Fruit fly (Drosophila melanogaster): Measurements from ENCODE around the gene Brd8.

Gene Brd8

dm6 chr3R:29222891-29223842 is at the start of gene Brd8, which contains the start of gene Cisd2 (continued):
- TF ChIP-seq CG14710 (tag; optimal IDR thresholded peaks at IDR 0.05) = peak; percentile 54
- peak; percentile 8 for TF ChIP-seq grau (tag; optimal IDR thresholded peaks at IDR 0.05)
- TF ChIP-seq CG6254 (GFP tag; optimal IDR thresholded peaks at IDR 0.05) = no peak
- peak; percentile 37 for TF ChIP-seq trem (tag; optimal IDR thresholded peaks at IDR 0.05)
- peak; percentile 96 for TF ChIP-seq ato (GFP tag; IDR thresholded peaks at IDR 0.05; ENCODE audit: partially characterized antibody)
- peak; percentile 81 for TF ChIP-seq Med (GFP tag)
- TF ChIP-seq scrt (GFP tag; optimal IDR thresholded peaks at IDR 0.05) = no peak
- peak; percentile 98 for TF ChIP-seq CG34224 (GFP tag; IDR thresholded peaks at IDR 0.05; ENCODE audit: partially characterized antibody)
- TF ChIP-seq pnt (GFP tag; optimal IDR thresholded peaks at IDR 0.05) = no peak
- peak; percentile 97 for TF ChIP-seq bbx (GFP tag; IDR thresholded peaks at IDR 0.05; ENCODE audit: partially characterized antibody)
- TF ChIP-seq CG3847 (GFP tag; IDR thresholded peaks at IDR 0.05) = no peak
- TF ChIP-seq CG10462 (GFP tag; optimal IDR thresholded peaks at IDR 0.05) = no peak
- peak; percentile 12 for TF ChIP-seq mirr (GFP tag; optimal IDR thresholded peaks at IDR 0.05)
- no peak for TF ChIP-seq CG32772 (GFP tag; IDR thresholded peaks at IDR 0.05)
- no peak for TF ChIP-seq NfI (GFP tag; optimal IDR thresholded peaks at IDR 0.05)
- TF ChIP-seq HmgZ (tag; optimal IDR thresholded peaks at IDR 0.05) = peak; percentile 31
- no peak for TF ChIP-seq eve (GFP tag; optimal IDR thresholded peaks at IDR 0.05)
- TF ChIP-seq Camta (GFP tag; optimal IDR thresholded peaks at IDR 0.05) = no peak
- TF ChIP-seq CG2129 (GFP tag; IDR thresholded peaks at IDR 0.05; ENCODE audit: partially characterized antibody) = peak; percentile 74; the same call in 1 of the 2 replicates
- no peak for TF ChIP-seq z (GFP tag; IDR thresholded peaks at IDR 0.05)
- no peak for TF ChIP-seq CG8478 (optimal IDR thresholded peaks at IDR 0.05)
- TF ChIP-seq Vsx1 (GFP tag; optimal IDR thresholded peaks at IDR 0.05) = no peak
- no peak for TF ChIP-seq ash1 (GFP tag; optimal IDR thresholded peaks at IDR 0.05)
- TF ChIP-seq bigmax (GFP tag; optimal IDR thresholded peaks at IDR 0.05) = peak; percentile 20
- TF ChIP-seq Scr (GFP tag; IDR thresholded peaks at IDR 0.05; ENCODE audit: partially characterized antibody) = peak; percentile 91
- no peak for TF ChIP-seq CG12071 (GFP tag; optimal IDR thresholded peaks at IDR 0.05)
- TF ChIP-seq Lpt (GFP tag; optimal IDR thresholded peaks at IDR 0.05) = no peak
- no peak for TF ChIP-seq zfh1 (GFP tag; IDR thresholded peaks at IDR 0.05)
- TF ChIP-seq Stat92E (GFP tag; optimal IDR thresholded peaks at IDR 0.05) = peak in 1 of 3 experiments; percentile 6
- peak; percentile 97 for TF ChIP-seq tna (GFP tag; IDR thresholded peaks at IDR 0.05; ENCODE audit: partially characterized antibody)
- TF ChIP-seq Awh (GFP tag; IDR thresholded peaks at IDR 0.05) = no peak
- no peak for TF ChIP-seq D (optimal IDR thresholded peaks at IDR 0.05)
- TF ChIP-seq D (GFP tag; optimal IDR thresholded peaks at IDR 0.05) = no peak
- peak; percentile 96 for TF ChIP-seq CG14860 (GFP tag; IDR thresholded peaks at IDR 0.05; ENCODE audit: partially characterized antibody)
- peak; percentile 21; the same call in 1 of the 2 replicates for TF ChIP-seq Rfx (GFP tag; IDR thresholded peaks at IDR 0.05)
- no peak for TF ChIP-seq ranshi (GFP tag; IDR thresholded peaks at IDR 0.05)
- TF ChIP-seq gfzf (GFP tag; optimal IDR thresholded peaks at IDR 0.05) = peak; percentile 53
- peak; percentile 96 for TF ChIP-seq zen2 (GFP tag; IDR thresholded peaks at IDR 0.05; ENCODE audit: partially characterized antibody)
- TF ChIP-seq CG2712 (tag; optimal IDR thresholded peaks at IDR 0.05) = peak; percentile 29
- peak; percentile 97 for TF ChIP-seq chinmo (GFP tag; IDR thresholded peaks at IDR 0.05; ENCODE audit: partially characterized antibody)
- TF ChIP-seq CG17361 (GFP tag; IDR thresholded peaks at IDR 0.05) = 0 out of 3 replicates have a peak, but pooled peaks have one; percentile 14
- TF ChIP-seq pb (GFP tag; optimal IDR thresholded peaks at IDR 0.05) = no peak
- TF ChIP-seq CG17829 (tag; optimal IDR thresholded peaks at IDR 0.05) = peak; percentile 46
- TF ChIP-seq sd (tag; optimal IDR thresholded peaks at IDR 0.05) = peak; percentile 54
- TF ChIP-seq sug (tag; optimal IDR thresholded peaks at IDR 0.05) = peak; percentile 19
- TF ChIP-seq row (GFP tag; IDR thresholded peaks at IDR 0.05) = peak; percentile 31; the same call in 1 of the 3 replicates
- TF ChIP-seq Dp (GFP tag; optimal IDR thresholded peaks at IDR 0.05) = peak; percentile 54
- peak; percentile 29 for TF ChIP-seq grn (GFP tag; optimal IDR thresholded peaks at IDR 0.05)
